Worm (Caenorhabditis elegans) whole organism, young adult: ENCODE data around the gene srj-18.

Experiments used
- ama-1 ChIP-seq, 3 experiments: fragments of 150-350 bp in 1 of 3; sonication (generic microtip) in 2 of 3; optimal IDR thresholded peaks; 2 replicates each; lab custom pipeline; 2014 to 2018; ENCODE audit warnings: missing biosample characterization in 2 of 3, missing genetic modification characterization in 2 of 3, missing genetic modification reagents in 2 of 3
- hrde-1 ChIP-seq: sonication (generic microtip); optimal IDR thresholded peaks from 2 replicates; lab custom pipeline; 2016; ENCODE audit warnings: missing genetic modification characterization, mild to moderate bottlenecking, missing compliant biosample characterization, moderate library complexity, missing genotype, missing genetic modification reagents, borderline replicate concordance

ce11 chrV:2818117-2818516, 44.0 kb downstream of the srj-18 start, which contains the start of gene srt-34:
- TF ChIP-seq ama-1 (optimal IDR thresholded peaks at IDR 0.05; lab: Kevin White, UChicago) (no peak), ama-1 (GFP tag; optimal IDR thresholded peaks at IDR 0.05; lab: Kevin White, UChicago) (no peak), hrde-1 (tag; lab: Kevin White, UChicago) (no peak)
